Worm (Caenorhabditis elegans) whole organism, L2 larva: ENCODE results near the gene ndua-8.

ENCODE experiments used
- R02D3.7 ChIP-seq: fragments of 150-350 bp; optimal IDR thresholded peaks from 2 replicates; lab custom pipeline; 2014; ENCODE audit warnings: missing biosample characterization, missing genetic modification characterization
- alr-1 ChIP-seq: fragments of 150-350 bp; optimal IDR thresholded peaks from 2 replicates; lab custom pipeline; 2014; ENCODE audit warnings: missing biosample characterization, missing genetic modification characterization
- dmd-4 ChIP-seq: sonication (generic microtip); optimal IDR thresholded peaks from 2 replicates; lab custom pipeline; 2017; ENCODE audit warnings: missing biosample characterization, missing genetic modification characterization
- elt-1 ChIP-seq: fragments of 150-350 bp; optimal IDR thresholded peaks from 2 replicates; lab custom pipeline; 2014; ENCODE audit warnings: missing biosample characterization, missing genetic modification characterization
- elt-3 ChIP-seq: sonication (generic microtip); optimal IDR thresholded peaks from 2 replicates; lab custom pipeline; 2017; ENCODE audit warnings: missing biosample characterization, missing genetic modification characterization
- fos-1 ChIP-seq: fragments of 150-350 bp; optimal IDR thresholded peaks from 2 replicates; lab custom pipeline; 2014; ENCODE audit warnings: missing biosample characterization, missing genetic modification characterization
- lin-13 ChIP-seq: fragments of 150-350 bp; optimal IDR thresholded peaks from 2 replicates; lab custom pipeline; 2014; ENCODE audit warnings: missing biosample characterization, missing genetic modification reagents, missing genetic modification characterization
- lsy-2 ChIP-seq, 2 experiments: fragments of 150-350 bp in 1 of 2; sonication (generic microtip) in 1 of 2; optimal IDR thresholded peaks; 2 replicates each; lab custom pipeline; 2014 to 2017; ENCODE audit warnings: missing biosample characterization in 2 of 2, missing genetic modification characterization in 2 of 2
- skn-1 ChIP-seq: sonication (generic microtip); optimal IDR thresholded peaks from 2 replicates; lab custom pipeline; 2017; ENCODE audit warnings: missing biosample characterization, missing genetic modification characterization
- unc-39 ChIP-seq: fragments of 150-350 bp; optimal IDR thresholded peaks from 2 replicates; lab custom pipeline; 2014; ENCODE audit warnings: missing biosample characterization, missing genetic modification characterization
- unc-55 ChIP-seq: fragments of 150-350 bp; sonication (generic microtip); optimal IDR thresholded peaks from 3 replicates; lab custom pipeline; 2014; ENCODE audit warnings: missing biosample characterization, missing genetic modification reagents, missing genetic modification characterization
- ztf-11 ChIP-seq: sonication (generic microtip); optimal IDR thresholded peaks from 2 replicates; lab custom pipeline; 2017; ENCODE audit warnings: missing biosample characterization, missing genetic modification characterization

DNA sequence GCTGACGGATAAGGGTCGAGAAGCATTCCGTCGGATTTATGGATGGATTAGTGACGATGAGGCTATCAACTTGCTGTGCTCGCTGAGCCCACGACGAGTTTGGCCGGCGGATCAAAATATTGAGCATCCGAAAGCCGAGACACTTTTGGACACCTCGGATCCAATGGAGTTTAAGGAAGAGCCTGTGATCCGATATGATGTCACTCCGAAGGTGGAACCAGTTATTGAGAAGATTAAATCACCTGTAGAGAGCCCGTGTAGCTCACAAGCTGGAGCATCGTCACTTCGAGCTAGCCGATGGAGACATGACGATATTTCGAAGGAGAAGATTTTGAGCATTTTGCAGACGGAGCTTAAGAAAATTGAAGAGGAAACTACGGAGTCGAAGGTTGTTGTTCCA lies 11.7 kb downstream of the ndua-8 start:
- TF ChIP-seq unc-55 (GFP tag; lab: Kevin White, UChicago) (no peak), fos-1 (tag; lab: Kevin White, UChicago) (no peak), lsy-2 (tag; optimal IDR thresholded peaks at IDR 0.05; lab: Kevin White, UChicago) (no peak), dmd-4 (tag; lab: Kevin White, UChicago) (no peak), ztf-11 (tag; lab: Kevin White, UChicago) (no peak), alr-1 (tag; lab: Kevin White, UChicago) (no peak), unc-39 (tag; lab: Kevin White, UChicago) (no peak), elt-3 (tag; lab: Kevin White, UChicago) (no peak), elt-1 (tag; lab: Kevin White, UChicago) (no peak), lin-13 (no peak), R02D3.7 (tag; lab: Kevin White, UChicago) (no peak), skn-1 (tag; lab: Kevin White, UChicago) (no peak)
